Fruit fly (Drosophila melanogaster) whole organism, embryonic: ENCODE data around the gene Rbf2.

Experiments used
- Ada2b ChIP-seq: fragments of 200-800 bp; sonication (Bioruptor generic); IDR thresholded peaks from 2 replicates; pipeline ENCODE4 v1.3.6; 2022; ENCODE audit warnings: missing biosample characterization, missing genetic modification characterization
- BEAF-32 ChIP-seq: fragments of 200-800 bp; sonication (Bioruptor generic); optimal IDR thresholded peaks from 3 replicates; lab custom pipeline; 2017; ENCODE audit warnings: missing biosample characterization, missing genetic modification characterization, mild to moderate bottlenecking, moderate library complexity, missing genetic modification reagents
- CG12071 ChIP-seq: fragments of 200-800 bp; sonication (Bioruptor generic); optimal IDR thresholded peaks from 3 replicates; lab custom pipeline; 2018; ENCODE audit warnings: missing biosample characterization, mild to moderate bottlenecking, missing genetic modification characterization
- CG12104 ChIP-seq: fragments of 200-800 bp; sonication (Bioruptor generic); optimal IDR thresholded peaks from 3 replicates; lab custom pipeline; 2016; ENCODE audit warnings: missing biosample characterization, missing genetic modification characterization
- CG12236 ChIP-seq: fragments of 200-800 bp; sonication (Bioruptor generic); optimal IDR thresholded peaks from 2 replicates; lab custom pipeline; 2016; ENCODE audit warnings: missing biosample characterization, missing genetic modification characterization
- CG12391 ChIP-seq: fragments of 200-800 bp; sonication (Bioruptor generic); optimal IDR thresholded peaks from 3 replicates; lab custom pipeline; 2018; ENCODE audit warnings: missing biosample characterization, mild to moderate bottlenecking, missing genetic modification characterization, moderate library complexity
- CG15479 ChIP-seq: fragments of 200-800 bp; sonication (Bioruptor generic); optimal IDR thresholded peaks from 3 replicates; lab custom pipeline; 2019; ENCODE audit warnings: missing biosample characterization, mild to moderate bottlenecking, missing genetic modification characterization, moderate library complexity
- CG1602 ChIP-seq: fragments of 200-800 bp; sonication (Bioruptor generic); optimal IDR thresholded peaks from 3 replicates; lab custom pipeline; 2016; ENCODE audit warnings: missing biosample characterization, missing genetic modification characterization
- CG17328 ChIP-seq: fragments of 200-800 bp; sonication (Bioruptor generic); IDR thresholded peaks from 2 replicates; pipeline ENCODE4 v1.3.6; 2022; ENCODE audit warnings: missing biosample characterization, missing genetic modification characterization
- CG17568 ChIP-seq: fragments of 200-800 bp; sonication (Bioruptor generic); optimal IDR thresholded peaks from 2 replicates; lab custom pipeline; 2018; ENCODE audit warnings: missing biosample characterization, mild to moderate bottlenecking, missing genetic modification characterization, moderate library complexity
- CG17912 ChIP-seq: fragments of 200-800 bp; sonication (Bioruptor generic); optimal IDR thresholded peaks from 2 replicates; lab custom pipeline; 2018; ENCODE audit warnings: missing biosample characterization, mild to moderate bottlenecking, missing genetic modification characterization
- CG18011 ChIP-seq: fragments of 200-800 bp; sonication (Bioruptor generic); optimal IDR thresholded peaks from 2 replicates; lab custom pipeline; 2017; ENCODE audit warnings: missing biosample characterization, missing genetic modification characterization, mild to moderate bottlenecking, moderate library complexity, missing genotype
- CG2678 ChIP-seq: fragments of 200-800 bp; sonication (Bioruptor generic); optimal IDR thresholded peaks from 3 replicates; lab custom pipeline; 2019; ENCODE audit warnings: missing biosample characterization, mild to moderate bottlenecking, missing genetic modification characterization, moderate library complexity
- CG2712 ChIP-seq: fragments of 200-800 bp; optimal IDR thresholded peaks from 3 replicates; lab custom pipeline; 2019; ENCODE audit warnings: missing biosample characterization, mild to moderate bottlenecking, missing genetic modification characterization, moderate library complexity
- CG30020 ChIP-seq: fragments of 200-800 bp; optimal IDR thresholded peaks from 2 replicates; lab custom pipeline; 2019; ENCODE audit warnings: missing biosample characterization, mild to moderate bottlenecking, missing genetic modification characterization, moderate library complexity
- CG33557 ChIP-seq: fragments of 200-800 bp; sonication (Bioruptor generic); optimal IDR thresholded peaks from 2 replicates; lab custom pipeline; 2019; ENCODE audit warnings: missing biosample characterization, mild to moderate bottlenecking, missing genetic modification characterization, moderate library complexity
- CG3726 ChIP-seq: fragments of 200-800 bp; sonication (Bioruptor generic); IDR thresholded peaks from 3 replicates; pipeline ENCODE4, ENCODE4 v1.3.6; 2022; ENCODE audit warnings: missing biosample characterization, missing genetic modification characterization
- CG3838 ChIP-seq: fragments of 200-800 bp; sonication (Bioruptor generic); optimal IDR thresholded peaks from 3 replicates; lab custom pipeline; 2016; ENCODE audit warnings: missing biosample characterization, missing genetic modification characterization
- CG4820 ChIP-seq: fragments of 200-800 bp; sonication (Bioruptor generic); optimal IDR thresholded peaks from 3 replicates; lab custom pipeline; 2016; ENCODE audit warnings: missing biosample characterization, missing genetic modification characterization
- CG6689 ChIP-seq: fragments of 200-800 bp; sonication (Bioruptor generic); IDR thresholded peaks from 2 replicates; pipeline ENCODE4 v1.3.6; 2022; ENCODE audit warnings: missing biosample characterization, missing genetic modification characterization
- CG8478 ChIP-seq: fragments of >200 bp; optimal IDR thresholded peaks from 2 replicates; lab custom pipeline; 2018
- CG8765 ChIP-seq: fragments of 200-800 bp; sonication (Bioruptor generic); IDR thresholded peaks from 2 replicates; pipeline ENCODE4 v1.3.6; 2022; ENCODE audit warnings: missing biosample characterization, missing genetic modification characterization
- CG9727 ChIP-seq: fragments of 200-800 bp; sonication (Bioruptor generic); optimal IDR thresholded peaks from 3 replicates; lab custom pipeline; 2017; ENCODE audit warnings: missing biosample characterization, mild to moderate bottlenecking, missing genetic modification characterization
- CG9932 ChIP-seq: fragments of 200-800 bp; sonication (Bioruptor generic); IDR thresholded peaks from 2 replicates; pipeline ENCODE4 v1.3.6; 2022; ENCODE audit warnings: missing biosample characterization, missing genetic modification characterization
- CHES-1-like ChIP-seq: fragments of 200-800 bp; sonication (Bioruptor generic); optimal IDR thresholded peaks from 2 replicates; lab custom pipeline; 2016; ENCODE audit warnings: missing biosample characterization, missing genetic modification characterization
- E2f1 ChIP-seq: fragments of 200-800 bp; sonication (Bioruptor generic); IDR thresholded peaks from 2 replicates; pipeline ENCODE4 v1.3.6; 2022; ENCODE audit warnings: missing biosample characterization, missing genetic modification characterization
- E2f2 ChIP-seq: fragments of 200-800 bp; sonication (Bioruptor generic); IDR thresholded peaks from 2 replicates; pipeline ENCODE4 v1.3.6; 2022; ENCODE audit warnings: missing biosample characterization, missing genetic modification characterization
- Fer2 ChIP-seq: fragments of 200-800 bp; sonication (Bioruptor generic); optimal IDR thresholded peaks from 2 replicates; lab custom pipeline; 2018; ENCODE audit warnings: missing biosample characterization, mild to moderate bottlenecking, missing genetic modification characterization, moderate library complexity
- HLHmδ ChIP-seq: fragments of 200-800 bp; sonication (Bioruptor generic); optimal IDR thresholded peaks from 2 replicates; lab custom pipeline; 2018; ENCODE audit warnings: missing biosample characterization, mild to moderate bottlenecking, missing genetic modification characterization, moderate library complexity
- HmgD ChIP-seq: fragments of 200-800 bp; sonication (Bioruptor generic); optimal IDR thresholded peaks from 3 replicates; lab custom pipeline; 2016; ENCODE audit warnings: missing biosample characterization, missing genetic modification characterization
- Hr39 ChIP-seq: fragments of >200 bp; optimal IDR thresholded peaks from 2 replicates; lab custom pipeline; 2017
- Oli ChIP-seq: fragments of 200-800 bp; sonication (Bioruptor generic); optimal IDR thresholded peaks from 2 replicates; lab custom pipeline; 2018; ENCODE audit warnings: missing biosample characterization, mild to moderate bottlenecking, missing genetic modification characterization, moderate library complexity
- Rx ChIP-seq: fragments of 200-800 bp; sonication (Bioruptor generic); IDR thresholded peaks from 2 replicates; pipeline ENCODE4 v1.3.6; 2022; ENCODE audit warnings: missing biosample characterization, missing genetic modification characterization
- Sin3A ChIP-seq: fragments of >200 bp; optimal IDR thresholded peaks from 2 replicates; lab custom pipeline; 2018
- Sox102F ChIP-seq: fragments of 200-800 bp; sonication (Bioruptor generic); optimal IDR thresholded peaks from 2 replicates; lab custom pipeline; 2018; ENCODE audit warnings: missing biosample characterization, mild to moderate bottlenecking, missing genetic modification characterization, moderate library complexity
- Sry-β ChIP-seq: fragments of 200-800 bp; sonication (Bioruptor generic); optimal IDR thresholded peaks from 2 replicates; lab custom pipeline; 2018; ENCODE audit warnings: missing biosample characterization, mild to moderate bottlenecking, missing genetic modification characterization, moderate library complexity
- Taf1 ChIP-seq: fragments of 200-800 bp; sonication (Bioruptor generic); IDR thresholded peaks from 2 replicates; pipeline ENCODE4 v1.3.6; 2022; ENCODE audit warnings: missing biosample characterization, missing genetic modification characterization
- ap ChIP-seq: fragments of 200-800 bp; sonication (Bioruptor generic); IDR thresholded peaks from 2 replicates; pipeline ENCODE4 v1.3.6; 2022; ENCODE audit warnings: missing biosample characterization, missing genetic modification characterization
- chif ChIP-seq, 2 experiments: fragments of 200-800 bp; sonication (Bioruptor generic); optimal IDR thresholded peaks; 3 replicates each; lab custom pipeline; 2016; ENCODE audit warnings: missing biosample characterization in 2 of 2, missing genetic modification characterization in 2 of 2
- crol ChIP-seq: fragments of 200-800 bp; sonication (Bioruptor generic); IDR thresholded peaks from 2 replicates; pipeline ENCODE4 v1.3.6; 2022; ENCODE audit warnings: missing biosample characterization, missing genetic modification characterization
- crp ChIP-seq, 2 experiments: fragments of 200-800 bp; sonication (Bioruptor generic); optimal IDR thresholded peaks; 2 replicates in 1 of 2; 3 replicates in 1 of 2; lab custom pipeline; 2017; ENCODE audit warnings: missing biosample characterization in 2 of 2, missing genetic modification characterization in 2 of 2, mild to moderate bottlenecking in 1 of 2, moderate library complexity in 1 of 2
- da ChIP-seq: fragments of 200-800 bp; sonication (Bioruptor generic); optimal IDR thresholded peaks from 2 replicates; lab custom pipeline; 2016; ENCODE audit warnings: missing biosample characterization, missing genetic modification characterization
- disco-r ChIP-seq: fragments of 200-800 bp; sonication (Bioruptor generic); optimal IDR thresholded peaks from 2 replicates; lab custom pipeline; 2016; ENCODE audit warnings: missing biosample characterization, missing genetic modification characterization
- exex ChIP-seq: fragments of 200-800 bp; sonication (Bioruptor generic); optimal IDR thresholded peaks from 4 replicates; lab custom pipeline; 2018; ENCODE audit warnings: missing biosample characterization, mild to moderate bottlenecking, missing genetic modification characterization, moderate library complexity
- gfzf ChIP-seq: fragments of 200-800 bp; sonication (Bioruptor generic); optimal IDR thresholded peaks from 2 replicates; lab custom pipeline; 2016; ENCODE audit warnings: missing biosample characterization, mild to moderate bottlenecking, missing genetic modification characterization, moderate library complexity
- lola ChIP-seq, 3 experiments: fragments of >200 bp in 2 of 3; fragments of 200-800 bp in 1 of 3; sonication (Bioruptor generic) in 1 of 3; optimal IDR thresholded peaks; 2 replicates each; lab custom pipeline; 2017 to 2019; ENCODE audit warnings: missing biosample characterization in 3 of 3, missing genetic modification characterization in 3 of 3, mild to moderate bottlenecking in 1 of 3, moderate library complexity in 1 of 3
- pzg ChIP-seq: fragments of 200-800 bp; sonication (Bioruptor generic); optimal IDR thresholded peaks from 3 replicates; lab custom pipeline; 2018; ENCODE audit warnings: missing biosample characterization, mild to moderate bottlenecking, missing genetic modification characterization, moderate library complexity
- sens ChIP-seq: fragments of 200-800 bp; sonication (Bioruptor generic); peaks from one replicate; lab custom pipeline; 2016; ENCODE audit warnings: missing biosample characterization, missing genetic modification characterization
- shn ChIP-seq: fragments of 200-800 bp; sonication (Bioruptor generic); optimal IDR thresholded peaks from 3 replicates; lab custom pipeline; 2016; ENCODE audit warnings: missing biosample characterization, missing genetic modification characterization
- sob ChIP-seq: fragments of 200-800 bp; sonication (Bioruptor generic); IDR thresholded peaks from 2 replicates; pipeline ENCODE4 v1.3.6; 2022; ENCODE audit warnings: missing biosample characterization, missing genetic modification characterization
- trem ChIP-seq: fragments of 200-800 bp; optimal IDR thresholded peaks from 3 replicates; lab custom pipeline; 2019; ENCODE audit warnings: missing biosample characterization, mild to moderate bottlenecking, missing genetic modification characterization, moderate library complexity
- wor ChIP-seq: fragments of 200-800 bp; sonication (Bioruptor generic); IDR thresholded peaks from 2 replicates; pipeline ENCODE4 v1.3.6; 2022; ENCODE audit warnings: missing biosample characterization, missing genetic modification characterization
- yki ChIP-seq: fragments of >200 bp; optimal IDR thresholded peaks from 3 replicates; lab custom pipeline; 2018

Gene Rbf2

DNA sequence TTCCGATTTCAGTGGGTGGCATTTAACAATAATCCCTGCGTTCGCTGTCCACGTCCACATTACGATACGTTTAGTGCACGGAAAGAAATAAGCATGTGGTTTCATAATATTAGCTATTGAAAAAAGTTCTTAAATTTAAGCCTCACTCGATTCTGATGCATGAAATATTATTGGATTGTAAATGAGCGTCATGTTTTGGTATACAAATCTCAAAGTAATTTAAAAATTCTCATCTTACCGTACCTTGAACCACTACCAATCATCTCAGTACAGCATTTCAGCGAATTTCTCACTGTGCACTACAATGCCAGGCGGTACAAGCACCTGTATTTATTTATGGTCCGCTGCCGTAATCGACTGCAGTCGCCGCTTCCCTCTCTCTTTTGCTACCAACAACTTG lies 9.0 kb downstream of the Rbf2 start (continued):
- TF ChIP-seq Fer2 (tag; lab: Kevin White, UChicago) (peak; percentile 32), gfzf (GFP tag; lab: Kevin White, UChicago) (no peak), CG33557 (GFP tag; lab: Kevin White, UChicago) (peak; percentile 20), chif (GFP tag; optimal IDR thresholded peaks at IDR 0.05; lab: Kevin White, UChicago) (peak; percentile 81), sens (GFP tag; lab: Kevin White, UChicago) (peak; percentile 96), shn (GFP tag; lab: Kevin White, UChicago) (peak; percentile 79), CG2678 (tag; lab: Kevin White, UChicago) (peak; percentile 91), CG4820 (GFP tag; lab: Kevin White, UChicago) (peak; percentile 70), BEAF-32 (GFP tag; lab: Kevin White, UChicago) (no peak), E2f2 (GFP tag; lab: Robert Waterston, UW) (no peak), wor (GFP tag; lab: Robert Waterston, UW) (no peak), da (GFP tag; lab: Kevin White, UChicago) (peak; percentile 69), CG1602 (peak; percentile 68), CG12236 (GFP tag; lab: Kevin White, UChicago) (peak; percentile 48), E2f1 (GFP tag; lab: Robert Waterston, UW) (no peak), CG12104 (GFP tag; lab: Kevin White, UChicago) (peak; percentile 53), yki (no peak), CG18011 (GFP tag; lab: Kevin White, UChicago) (no peak), CG9727 (peak; percentile 74), CG17912 (no peak), CG6689 (no peak), HmgD (no peak), lola (GFP tag; optimal IDR thresholded peaks at IDR 0.05; lab: Kevin White, UChicago) (peak in 1 of 3 experiments; percentile 70), Sry-β (no peak), HLHmδ (GFP tag; lab: Kevin White, UChicago) (no peak), CG17568 (GFP tag; lab: Kevin White, UChicago) (peak; percentile 65), sob (GFP tag; lab: Robert Waterston, UW) (no peak), CG2712 (tag; lab: Kevin White, UChicago) (peak; percentile 84), CG8478 (no peak), Sox102F (peak; percentile 90), ap (GFP tag; lab: Robert Waterston, UW) (no peak), exex (peak; percentile 15), CG3726 (GFP tag; lab: Robert Waterston, UW) (no peak), Rx (GFP tag; lab: Robert Waterston, UW) (no peak), CG8765 (no peak), Ada2b (GFP tag; lab: Robert Waterston, UW) (no peak), crp (GFP tag; optimal IDR thresholded peaks at IDR 0.05; lab: Kevin White, UChicago) (peak in 1 of 2 experiments; percentile 21), CG12071 (GFP tag; lab: Kevin White, UChicago) (peak; percentile 79), CHES-1-like (GFP tag; lab: Kevin White, UChicago) (peak; percentile 70), CG3838 (GFP tag; lab: Kevin White, UChicago) (peak; percentile 27), CG9932 (GFP tag; lab: Robert Waterston, UW) (no peak), disco-r (GFP tag; lab: Kevin White, UChicago) (peak; percentile 50), trem (tag; lab: Kevin White, UChicago) (peak; percentile 68), Sin3A (lab: Kevin White, UChicago) (no peak), pzg (GFP tag; lab: Kevin White, UChicago) (no peak), Oli (tag; lab: Kevin White, UChicago) (peak; percentile 88), CG17328 (GFP tag; lab: Robert Waterston, UW) (no peak), CG12391 (tag; lab: Kevin White, UChicago) (peak; percentile 86), Taf1 (GFP tag; lab: Robert Waterston, UW) (no peak), CG15479 (GFP tag; lab: Kevin White, UChicago) (no peak), Hr39 (no peak), CG30020 (tag; lab: Kevin White, UChicago) (no peak), crol (GFP tag; lab: Robert Waterston, UW) (no peak)
